Worm (Caenorhabditis elegans) whole organism, late embryonic: ENCODE results near the gene lbp-2.

Source experiments
- C08G9.2 ChIP-seq: sonication (generic microtip); optimal IDR thresholded peaks from 2 replicates; lab custom pipeline; 2016; ENCODE audit warnings: mild to moderate bottlenecking, missing genetic modification characterization, moderate library complexity, missing compliant biosample characterization
- C38D4.7 ChIP-seq: fragments of 200-800 bp; sonication (Bioruptor generic); optimal IDR thresholded peaks from 2 replicates; lab custom pipeline; 2018; ENCODE audit warnings: mild to moderate bottlenecking, missing genetic modification characterization, moderate library complexity, missing compliant biosample characterization
- F13H6.1 ChIP-seq: sonication (generic microtip); optimal IDR thresholded peaks from 2 replicates; lab custom pipeline; 2016; ENCODE audit warnings: missing genetic modification characterization, missing compliant biosample characterization
- K02D7.2 ChIP-seq: sonication (generic microtip); optimal IDR thresholded peaks from 2 replicates; lab custom pipeline; 2017; ENCODE audit warnings: mild to moderate bottlenecking, missing genetic modification characterization, missing compliant biosample characterization
- Y22D7AL.16 ChIP-seq: sonication (generic microtip); optimal IDR thresholded peaks from 2 replicates; lab custom pipeline; 2016; ENCODE audit warnings: missing genetic modification characterization, missing compliant biosample characterization
- ama-1 ChIP-seq: fragments of 150-350 bp; optimal IDR thresholded peaks from 2 replicates; lab custom pipeline; 2014
- ceh-18 ChIP-seq: sonication (generic microtip); optimal IDR thresholded peaks from 2 replicates; lab custom pipeline; 2016; ENCODE audit warnings: missing genetic modification characterization, missing compliant biosample characterization
- ceh-2 ChIP-seq: sonication (generic microtip); optimal IDR thresholded peaks from 2 replicates; lab custom pipeline; 2016; ENCODE audit warnings: missing genotype, missing genetic modification characterization, missing compliant biosample characterization
- ceh-24 ChIP-seq: sonication (generic microtip); optimal IDR thresholded peaks from 2 replicates; lab custom pipeline; 2016; ENCODE audit warnings: mild to moderate bottlenecking, missing genetic modification characterization, missing compliant biosample characterization
- ceh-31 ChIP-seq: sonication (generic microtip); optimal IDR thresholded peaks from 2 replicates; lab custom pipeline; 2016; ENCODE audit warnings: missing genetic modification characterization, missing compliant biosample characterization
- ceh-34 ChIP-seq: sonication (generic microtip); optimal IDR thresholded peaks from 2 replicates; lab custom pipeline; 2016; ENCODE audit warnings: mild to moderate bottlenecking, missing genetic modification characterization, missing compliant biosample characterization
- ceh-6 ChIP-seq: fragments of 200-800 bp; sonication (Bioruptor generic); optimal IDR thresholded peaks from 2 replicates; lab custom pipeline; 2018; ENCODE audit warnings: mild to moderate bottlenecking, missing genetic modification characterization, missing compliant biosample characterization
- ceh-9 ChIP-seq: sonication (generic microtip); optimal IDR thresholded peaks from 2 replicates; lab custom pipeline; 2016; ENCODE audit warnings: mild to moderate bottlenecking, missing genetic modification characterization, inconsistent platforms, missing compliant biosample characterization
- dve-1 ChIP-seq: sonication (generic microtip); optimal IDR thresholded peaks from 2 replicates; lab custom pipeline; 2017; ENCODE audit warnings: antibody characterized with exemption, mild to moderate bottlenecking, missing genetic modification characterization, missing compliant biosample characterization
- elt-2 ChIP-seq: sonication (generic microtip); optimal IDR thresholded peaks from 2 replicates; lab custom pipeline; 2016; ENCODE audit warnings: missing genetic modification reagents, missing genetic modification characterization, missing compliant biosample characterization
- elt-4 ChIP-seq: sonication (generic microtip); optimal IDR thresholded peaks from 2 replicates; lab custom pipeline; 2016; ENCODE audit warnings: missing genetic modification characterization, missing compliant biosample characterization
- fax-1 ChIP-seq: sonication (generic microtip); optimal IDR thresholded peaks from 2 replicates; lab custom pipeline; 2016; ENCODE audit warnings: missing genotype, missing genetic modification characterization, missing compliant biosample characterization
- fkh-10 ChIP-seq: fragments of 150-350 bp; optimal IDR thresholded peaks from 2 replicates; lab custom pipeline; 2014; ENCODE audit warnings: missing biosample characterization, missing genetic modification reagents, missing genetic modification characterization
- gmeb-2 ChIP-seq: sonication (generic microtip); optimal IDR thresholded peaks from 2 replicates; lab custom pipeline; 2016; ENCODE audit warnings: missing genetic modification characterization, inconsistent platforms, missing compliant biosample characterization
- hlh-15 ChIP-seq: sonication (generic microtip); optimal IDR thresholded peaks from 2 replicates; lab custom pipeline; 2016; ENCODE audit warnings: missing genetic modification characterization, missing compliant biosample characterization
- hlh-30 ChIP-seq: sonication (generic microtip); optimal IDR thresholded peaks from 2 replicates; lab custom pipeline; 2017; ENCODE audit warnings: antibody characterized with exemption, missing genetic modification characterization, missing compliant biosample characterization; ENCODE audit not compliant: insufficient read depth
- hlh-6 ChIP-seq: sonication (generic microtip); optimal IDR thresholded peaks from 2 replicates; lab custom pipeline; 2016; ENCODE audit warnings: missing genotype, missing genetic modification characterization, missing compliant biosample characterization
- hlh-8 ChIP-seq: sonication (generic microtip); optimal IDR thresholded peaks from 2 replicates; lab custom pipeline; 2016; ENCODE audit warnings: missing genotype, missing genetic modification characterization, missing compliant biosample characterization
- lim-6 ChIP-seq: sonication (generic microtip); optimal IDR thresholded peaks from 2 replicates; lab custom pipeline; 2016; ENCODE audit warnings: missing genetic modification characterization, missing compliant biosample characterization
- lin-11 ChIP-seq: fragments of 200-800 bp; sonication (Bioruptor generic); optimal IDR thresholded peaks from 2 replicates; lab custom pipeline; 2018; ENCODE audit warnings: mild to moderate bottlenecking, missing genetic modification characterization, missing compliant biosample characterization
- nfya-1 ChIP-seq: sonication (generic microtip); optimal IDR thresholded peaks from 2 replicates; lab custom pipeline; 2017; ENCODE audit warnings: missing genetic modification characterization, mild to moderate bottlenecking, missing compliant biosample characterization, antibody characterized with exemption, moderate library complexity
- nhr-11 ChIP-seq: fragments of 150-350 bp; optimal IDR thresholded peaks from 2 replicates; lab custom pipeline; 2014; ENCODE audit warnings: missing biosample characterization, missing genetic modification characterization
- nhr-232 ChIP-seq: sonication (generic microtip); optimal IDR thresholded peaks from 2 replicates; lab custom pipeline; 2016; ENCODE audit warnings: missing genetic modification characterization, missing compliant biosample characterization
- npax-4 ChIP-seq: sonication (generic microtip); optimal IDR thresholded peaks from 2 replicates; lab custom pipeline; 2016; ENCODE audit warnings: missing genetic modification characterization, missing compliant biosample characterization
- odd-2 ChIP-seq: sonication (generic microtip); optimal IDR thresholded peaks from 2 replicates; lab custom pipeline; 2017; ENCODE audit warnings: antibody characterized with exemption, mild to moderate bottlenecking, missing genetic modification characterization, missing compliant biosample characterization
- pag-3 ChIP-seq: sonication (generic microtip); optimal IDR thresholded peaks from 2 replicates; lab custom pipeline; 2016; ENCODE audit warnings: missing compliant biosample characterization, missing genetic modification characterization, borderline replicate concordance
- pat-9 ChIP-seq: fragments of 200-800 bp; sonication (Bioruptor generic); optimal IDR thresholded peaks from 2 replicates; lab custom pipeline; 2018; ENCODE audit warnings: mild to moderate bottlenecking, missing genetic modification characterization, moderate library complexity, missing compliant biosample characterization
- pax-1 ChIP-seq: fragments of 150-350 bp; optimal IDR thresholded peaks from 2 replicates; lab custom pipeline; 2014; ENCODE audit warnings: missing biosample characterization, missing genetic modification characterization
- pha-2 ChIP-seq: sonication (generic microtip); optimal IDR thresholded peaks from 2 replicates; lab custom pipeline; 2017; ENCODE audit warnings: mild to moderate bottlenecking, missing genetic modification characterization, missing compliant biosample characterization
- pqm-1 ChIP-seq: sonication (generic microtip); optimal IDR thresholded peaks from 2 replicates; lab custom pipeline; 2016; ENCODE audit warnings: missing genetic modification characterization, missing compliant biosample characterization
- ref-2 ChIP-seq: sonication (generic microtip); optimal IDR thresholded peaks from 2 replicates; lab custom pipeline; 2016; ENCODE audit warnings: missing genetic modification characterization, missing compliant biosample characterization
- rnt-1 ChIP-seq: sonication (generic microtip); optimal IDR thresholded peaks from 2 replicates; lab custom pipeline; 2016; ENCODE audit warnings: missing genetic modification characterization, missing compliant biosample characterization
- sdc-2 ChIP-seq: sonication (generic microtip); optimal IDR thresholded peaks from 2 replicates; lab custom pipeline; 2016; ENCODE audit warnings: missing genotype, missing genetic modification characterization, missing compliant biosample characterization
- tbx-2 ChIP-seq: sonication (generic microtip); optimal IDR thresholded peaks from 2 replicates; lab custom pipeline; 2016; ENCODE audit warnings: missing genetic modification characterization, missing compliant biosample characterization
- unc-3 ChIP-seq, 2 experiments: fragments of 200-800 bp in 1 of 2; sonication (Bioruptor generic) in 1 of 2; sonication (generic microtip) in 1 of 2; conservative IDR thresholded peaks in 1 of 2; optimal IDR thresholded peaks in 1 of 2; 2 replicates each; pipeline versions ENCODE4 v1.3.6 to Lab custom; 2016 to 2022; ENCODE audit warnings: missing compliant biosample characterization in 2 of 2, missing genetic modification characterization in 2 of 2, missing genetic modification reagents in 1 of 2
- unc-42 ChIP-seq: sonication (generic microtip); optimal IDR thresholded peaks from 2 replicates; lab custom pipeline; 2016; ENCODE audit warnings: missing genotype, missing genetic modification characterization, missing compliant biosample characterization
- unc-55 ChIP-seq: sonication (generic microtip); optimal IDR thresholded peaks from 2 replicates; lab custom pipeline; 2017; ENCODE audit warnings: missing biosample characterization, missing genetic modification reagents, missing genetic modification characterization
- zip-5 ChIP-seq: sonication (generic microtip); optimal IDR thresholded peaks from 2 replicates; lab custom pipeline; 2016; ENCODE audit warnings: missing genetic modification characterization, missing compliant biosample characterization

The lbp-2 gene

DNA sequence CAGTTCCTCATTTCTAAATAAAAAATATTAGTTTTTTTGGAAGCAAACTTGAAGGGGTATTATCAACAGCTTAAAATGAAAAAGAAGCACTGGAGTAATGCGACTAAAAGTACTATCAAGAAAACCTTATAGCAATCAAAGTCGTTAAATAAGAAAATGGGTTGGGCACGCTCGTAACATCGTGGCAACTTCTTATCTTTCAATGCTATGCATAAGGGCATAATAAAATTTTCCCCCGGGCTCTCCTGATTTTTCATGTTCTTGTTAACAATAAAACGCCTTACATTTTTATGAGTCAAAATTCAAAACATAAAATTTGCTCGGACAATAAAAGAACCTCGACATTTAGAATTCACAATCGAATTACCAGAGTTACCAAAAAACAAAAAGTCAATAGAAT is 16.8 kb upstream of the lbp-2 start, which contains the start of gene irg-7:
irg-7 (minus strand) TSS at position 23 of the 400 bp plus-strand sequence.
- TF ChIP-seq elt-2 (tag; lab: Kevin White, UChicago) (no peak), fkh-10 (GFP tag; lab: Kevin White, UChicago) (no peak), C38D4.7 (no peak), dve-1 (tag; lab: Kevin White, UChicago) (no peak), nfya-1 (tag; lab: Kevin White, UChicago) (no peak), lin-11 (tag; lab: Kevin White, UChicago) (no peak), zip-5 (tag; lab: Kevin White, UChicago) (no peak), ceh-9 (no peak), ama-1 (lab: Kevin White, UChicago) (no peak), ceh-6 (GFP tag; lab: Kevin White, UChicago) (no peak), K02D7.2 (no peak)
- TF ChIP-seq, all 69 proteins: peak for 0

DNA sequence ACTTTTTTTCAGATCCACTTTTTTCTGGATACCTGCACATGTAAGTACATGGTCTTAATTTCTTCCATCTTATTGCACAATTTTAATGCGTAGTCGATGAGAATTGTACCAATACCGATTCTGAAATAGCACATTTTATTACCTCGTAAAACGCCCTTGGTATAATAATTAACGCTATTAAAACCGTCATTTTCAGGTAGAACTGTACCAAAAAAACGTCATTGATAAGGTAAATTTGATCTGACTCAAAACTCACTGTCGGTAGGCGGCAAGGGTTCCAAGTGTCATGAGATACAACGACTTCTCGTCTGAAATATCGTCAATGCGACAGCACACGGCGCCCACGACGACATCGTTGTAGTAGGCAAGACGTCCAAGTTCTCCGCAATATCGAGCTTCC is 16.0 kb upstream of the lbp-2 start:
- TF ChIP-seq odd-2 (tag; lab: Kevin White, UChicago) (no peak), nhr-232 (no peak), elt-4 (tag; lab: Kevin White, UChicago) (no peak), ceh-18 (no peak), fax-1 (no peak), C38D4.7 (no peak), C08G9.2 (no peak), nhr-11 (tag; lab: Kevin White, UChicago) (no peak), hlh-6 (tag; lab: Kevin White, UChicago) (no peak), npax-4 (no peak), ceh-6 (GFP tag; lab: Kevin White, UChicago) (no peak), lim-6 (no peak), pag-3 (tag; lab: Kevin White, UChicago) (no peak), ceh-2 (tag; lab: Kevin White, UChicago) (no peak), elt-2 (tag; lab: Kevin White, UChicago) (no peak), pha-2 (tag; lab: Kevin White, UChicago) (no peak), unc-3 (GFP tag; conservative IDR thresholded peaks at IDR 0.05; lab: Robert Waterston, UW) (no peak), unc-3 (tag; optimal IDR thresholded peaks at IDR 0.05; lab: Kevin White, UChicago) (no peak)

DNA sequence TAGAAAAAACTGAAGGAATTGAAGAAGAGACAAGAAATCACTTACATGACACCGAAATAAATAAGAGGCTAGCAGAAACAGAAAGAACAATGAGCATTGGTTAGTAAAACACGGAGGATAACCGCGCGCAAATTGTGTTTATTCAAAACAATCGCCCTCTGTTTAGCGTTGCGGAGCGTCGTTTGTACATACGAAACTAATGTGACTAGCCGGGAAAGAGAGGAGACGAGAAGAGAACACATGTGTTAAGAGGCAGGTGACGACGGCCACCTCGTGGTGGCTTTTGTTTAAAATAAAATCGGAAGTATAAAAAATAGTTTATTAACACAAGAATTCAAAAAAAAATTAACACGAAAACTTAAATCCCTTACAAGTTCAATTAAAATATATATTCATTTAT is 14.6 kb upstream of the lbp-2 start, which contains the start of gene F40F4.7:
F40F4.7 (minus strand) TSS at position 122 of the 400 bp plus-strand sequence.
- TF ChIP-seq ceh-34 (tag; lab: Kevin White, UChicago) (peak; percentile 18), rnt-1 (peak; percentile 29), gmeb-2 (no peak), hlh-30 (peak; percentile 91), tbx-2 (tag; lab: Kevin White, UChicago) (peak; percentile 57), unc-55 (GFP tag; lab: Kevin White, UChicago) (peak; percentile 61), hlh-8 (tag; lab: Kevin White, UChicago) (peak; percentile 51), sdc-2 (peak; percentile 7), ceh-31 (peak; percentile 41), ref-2 (tag; lab: Kevin White, UChicago) (no peak), ceh-18 (peak; percentile 12), unc-42 (tag; lab: Kevin White, UChicago) (peak; percentile 72), pha-2 (tag; lab: Kevin White, UChicago) (no peak), nfya-1 (tag; lab: Kevin White, UChicago) (peak; percentile 54)

DNA sequence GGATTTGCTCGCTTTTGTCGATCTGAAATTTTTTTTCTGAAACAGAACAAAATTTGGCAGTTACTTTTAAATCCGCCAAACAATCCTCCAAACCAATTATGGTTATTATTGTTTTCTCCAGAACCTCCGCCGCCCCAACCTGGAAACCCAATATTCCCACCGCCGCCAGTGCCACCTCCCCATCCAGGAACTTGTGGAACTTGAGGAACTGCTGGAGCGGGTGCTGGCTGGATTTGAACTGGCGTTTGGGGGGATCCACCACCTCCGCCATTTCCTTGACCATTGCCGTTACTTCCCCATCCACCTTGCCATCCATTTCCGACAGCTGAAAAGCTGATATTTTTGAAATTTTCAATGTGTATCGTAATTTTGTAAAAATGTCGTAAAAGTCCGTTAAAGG is 12.6 kb upstream of the lbp-2 start:
- TF ChIP-seq pqm-1 (no peak), pax-1 (tag; lab: Kevin White, UChicago) (no peak), F13H6.1 (tag; lab: Kevin White, UChicago) (no peak), elt-4 (tag; lab: Kevin White, UChicago) (no peak), ref-2 (tag; lab: Kevin White, UChicago) (no peak), ceh-24 (no peak), hlh-15 (tag; lab: Kevin White, UChicago) (no peak), pat-9 (tag; lab: Kevin White, UChicago) (no peak), gmeb-2 (no peak), Y22D7AL.16 (tag; lab: Kevin White, UChicago) (no peak)
